Fruit fly (Drosophila melanogaster) whole organism, embryonic: Measurements from ENCODE around the gene CkIIbeta.
A peak's percentile ranks its signal among the peaks of the same experiment; 100 is the strongest.

Source experiments
- Bdp1 ChIP-seq: fragments of 200-800 bp; sonication (Bioruptor generic); optimal IDR thresholded peaks from 3 replicates; lab custom pipeline; 2016; ENCODE audit warnings: missing biosample characterization, missing genetic modification characterization
- Bgb ChIP-seq: fragments of 200-800 bp; sonication (Bioruptor generic); IDR thresholded peaks from 2 replicates; pipeline ENCODE4 v1.3.6; 2022; ENCODE audit warnings: missing biosample characterization, missing genetic modification characterization; ENCODE audit not compliant: partially characterized antibody
- CG11398 ChIP-seq: fragments of 200-800 bp; sonication (Bioruptor generic); optimal IDR thresholded peaks from 2 replicates; lab custom pipeline; 2016; ENCODE audit warnings: missing biosample characterization, missing genetic modification characterization
- CG12659 ChIP-seq: fragments of 200-800 bp; sonication (Bioruptor generic); optimal IDR thresholded peaks from 3 replicates; lab custom pipeline; 2017; ENCODE audit warnings: mild to moderate bottlenecking, missing biosample characterization, missing genetic modification reagents, missing genetic modification characterization
- CG13287 ChIP-seq: fragments of 200-800 bp; sonication (Bioruptor generic); IDR thresholded peaks from 2 replicates; pipeline ENCODE4 v1.3.6; 2022; ENCODE audit warnings: missing biosample characterization, missing genetic modification characterization; ENCODE audit not compliant: partially characterized antibody
- CG14860 ChIP-seq: fragments of 200-800 bp; sonication (Bioruptor generic); IDR thresholded peaks from 3 replicates; pipeline ENCODE4 v1.3.6; 2022; ENCODE audit warnings: missing biosample characterization, missing genetic modification characterization; ENCODE audit not compliant: partially characterized antibody
- CG15011 ChIP-seq: fragments of 200-800 bp; sonication (Bioruptor generic); optimal IDR thresholded peaks from 3 replicates; lab custom pipeline; 2018; ENCODE audit warnings: missing biosample characterization, mild to moderate bottlenecking, missing genetic modification characterization
- CG15696 ChIP-seq: fragments of 200-800 bp; sonication (Bioruptor generic); optimal IDR thresholded peaks from 2 replicates; lab custom pipeline; 2019; ENCODE audit warnings: missing biosample characterization, mild to moderate bottlenecking, missing genetic modification characterization, moderate library complexity
- CG17385 ChIP-seq: fragments of 200-800 bp; sonication (Bioruptor generic); optimal IDR thresholded peaks from 3 replicates; lab custom pipeline; 2018; ENCODE audit warnings: missing biosample characterization, mild to moderate bottlenecking, missing genetic modification characterization
- CG18764 ChIP-seq: fragments of 200-800 bp; sonication (Bioruptor generic); optimal IDR thresholded peaks from 3 replicates; lab custom pipeline; 2016; ENCODE audit warnings: missing biosample characterization, missing genetic modification characterization
- CG2116 ChIP-seq: fragments of 200-800 bp; sonication (Bioruptor generic); optimal IDR thresholded peaks from 3 replicates; lab custom pipeline; 2018; ENCODE audit warnings: missing biosample characterization, mild to moderate bottlenecking, missing genetic modification characterization
- CG2712 ChIP-seq: fragments of 200-800 bp; optimal IDR thresholded peaks from 3 replicates; lab custom pipeline; 2019; ENCODE audit warnings: missing biosample characterization, mild to moderate bottlenecking, missing genetic modification characterization, moderate library complexity
- CG32532 ChIP-seq: fragments of 200-800 bp; sonication (Bioruptor generic); IDR thresholded peaks from 2 replicates; pipeline ENCODE4 v1.3.6; 2022; ENCODE audit warnings: missing biosample characterization, missing genetic modification characterization
- CG34376 ChIP-seq: fragments of 200-800 bp; sonication (Bioruptor generic); optimal IDR thresholded peaks from 2 replicates; lab custom pipeline; 2018; ENCODE audit warnings: missing biosample characterization, mild to moderate bottlenecking, missing genetic modification characterization
- CG4730 ChIP-seq: fragments of 200-800 bp; sonication (Bioruptor generic); IDR thresholded peaks from 2 replicates; pipeline ENCODE4 v1.3.6; 2022; ENCODE audit warnings: missing biosample characterization, missing genetic modification characterization
- CG5180 ChIP-seq: fragments of 200-800 bp; sonication (Bioruptor generic); optimal IDR thresholded peaks from 3 replicates; lab custom pipeline; 2017; ENCODE audit warnings: missing biosample characterization, missing genetic modification characterization, mild to moderate bottlenecking, moderate library complexity, missing genetic modification reagents
- CG7786 ChIP-seq: fragments of 200-800 bp; sonication (Bioruptor generic); optimal IDR thresholded peaks from 2 replicates; lab custom pipeline; 2016; ENCODE audit warnings: missing biosample characterization, missing genetic modification characterization
- CkIIα-i1 ChIP-seq: fragments of 200-800 bp; sonication (Bioruptor generic); IDR thresholded peaks from 2 replicates; pipeline ENCODE4 v1.3.6; 2022; ENCODE audit warnings: missing biosample characterization, missing genetic modification characterization
- Dbx ChIP-seq: fragments of 200-800 bp; sonication (Bioruptor generic); IDR thresholded peaks from 3 replicates; pipeline ENCODE4 v1.3.6; 2022; ENCODE audit warnings: missing biosample characterization, missing genetic modification characterization
- Deaf1 ChIP-seq: fragments of 200-800 bp; optimal IDR thresholded peaks from 3 replicates; lab custom pipeline; 2019; ENCODE audit warnings: missing biosample characterization, mild to moderate bottlenecking, missing genetic modification characterization, moderate library complexity
- Dll ChIP-seq: fragments of 200-800 bp; sonication (Bioruptor generic); IDR thresholded peaks from 4 replicates; pipeline ENCODE4 v1.3.6; 2022; ENCODE audit warnings: missing biosample characterization, missing genetic modification characterization; ENCODE audit not compliant: partially characterized antibody
- Doc2 ChIP-seq: fragments of 200-800 bp; sonication (Bioruptor generic); IDR thresholded peaks from 2 replicates; pipeline ENCODE4 v1.3.6; 2022; ENCODE audit warnings: missing biosample characterization, missing genetic modification characterization
- E2f2 ChIP-seq: fragments of 200-800 bp; sonication (Bioruptor generic); IDR thresholded peaks from 2 replicates; pipeline ENCODE4 v1.3.6; 2022; ENCODE audit warnings: missing biosample characterization, missing genetic modification characterization
- Fer2 ChIP-seq: fragments of 200-800 bp; sonication (Bioruptor generic); optimal IDR thresholded peaks from 2 replicates; lab custom pipeline; 2018; ENCODE audit warnings: missing biosample characterization, mild to moderate bottlenecking, missing genetic modification characterization, moderate library complexity
- Hey ChIP-seq: fragments of 200-800 bp; sonication (Bioruptor generic); optimal IDR thresholded peaks from 3 replicates; lab custom pipeline; 2018; ENCODE audit warnings: missing biosample characterization, mild to moderate bottlenecking, missing genetic modification characterization
- Hr3 ChIP-seq: fragments of 200-800 bp; sonication (Bioruptor generic); optimal IDR thresholded peaks from 3 replicates; lab custom pipeline; 2016; ENCODE audit warnings: missing biosample characterization, missing genetic modification characterization
- Poxn ChIP-seq: fragments of 200-800 bp; sonication (Bioruptor generic); IDR thresholded peaks from 2 replicates; pipeline ENCODE4 v1.3.6; 2022; ENCODE audit warnings: missing biosample characterization, missing genetic modification characterization
- Six4 ChIP-seq: fragments of 200-800 bp; sonication (Bioruptor generic); optimal IDR thresholded peaks from 2 replicates; lab custom pipeline; 2016; ENCODE audit warnings: missing biosample characterization, missing genetic modification characterization
- Spps ChIP-seq: fragments of 200-800 bp; sonication (Bioruptor generic); optimal IDR thresholded peaks from 2 replicates; lab custom pipeline; 2018; ENCODE audit warnings: missing biosample characterization, mild to moderate bottlenecking, missing genetic modification characterization
- ato ChIP-seq: fragments of 200-800 bp; sonication (Bioruptor generic); IDR thresholded peaks from 2 replicates; pipeline ENCODE4 v1.3.6; 2022; ENCODE audit warnings: missing biosample characterization, missing genetic modification characterization; ENCODE audit not compliant: partially characterized antibody
- br ChIP-seq: fragments of >200 bp; optimal IDR thresholded peaks from 2 replicates; lab custom pipeline; 2017
- cwo ChIP-seq: fragments of 200-800 bp; sonication (Bioruptor generic); optimal IDR thresholded peaks from 3 replicates; lab custom pipeline; 2017; ENCODE audit warnings: missing biosample characterization, missing genetic modification characterization, mild to moderate bottlenecking, moderate library complexity, missing genetic modification reagents
- da ChIP-seq: fragments of 200-800 bp; sonication (Bioruptor generic); optimal IDR thresholded peaks from 2 replicates; lab custom pipeline; 2016; ENCODE audit warnings: missing biosample characterization, missing genetic modification characterization
- dimm ChIP-seq: fragments of 200-800 bp; sonication (Bioruptor generic); IDR thresholded peaks from 2 replicates; pipeline ENCODE4 v1.3.6; 2022; ENCODE audit warnings: missing biosample characterization, missing genetic modification characterization
- dmrt11E ChIP-seq: fragments of 200-800 bp; sonication (Bioruptor generic); optimal IDR thresholded peaks from 3 replicates; lab custom pipeline; 2018; ENCODE audit warnings: missing biosample characterization, mild to moderate bottlenecking, missing genetic modification characterization, moderate library complexity
- dmrt99B ChIP-seq: fragments of 200-800 bp; sonication (Bioruptor generic); optimal IDR thresholded peaks from 2 replicates; lab custom pipeline; 2018; ENCODE audit warnings: missing biosample characterization, mild to moderate bottlenecking, missing genetic modification characterization, moderate library complexity
- ewg ChIP-seq: fragments of 200-800 bp; sonication (Bioruptor generic); optimal IDR thresholded peaks from 3 replicates; lab custom pipeline; 2017; ENCODE audit warnings: mild to moderate bottlenecking, missing biosample characterization, missing genetic modification reagents, missing genetic modification characterization
- gro ChIP-seq: fragments of 200-800 bp; sonication (Bioruptor generic); optimal IDR thresholded peaks from 2 replicates; lab custom pipeline; 2016; ENCODE audit warnings: missing biosample characterization, missing genetic modification characterization
- knrl ChIP-seq: fragments of 200-800 bp; sonication (Bioruptor generic); IDR thresholded peaks from 3 replicates; pipeline ENCODE4 v1.3.6; 2022; ENCODE audit warnings: missing biosample characterization, missing genetic modification characterization; ENCODE audit not compliant: partially characterized antibody
- mam ChIP-seq: fragments of 200-800 bp; sonication (Bioruptor generic); optimal IDR thresholded peaks from 3 replicates; lab custom pipeline; 2016; ENCODE audit warnings: missing biosample characterization, missing genetic modification characterization
- odd ChIP-seq: fragments of 200-800 bp; sonication (Bioruptor generic); optimal IDR thresholded peaks from 2 replicates; lab custom pipeline; 2017; ENCODE audit warnings: missing biosample characterization, mild to moderate bottlenecking, missing genetic modification characterization
- peb ChIP-seq: fragments of 200-800 bp; sonication (Bioruptor generic); IDR thresholded peaks from 2 replicates; pipeline ENCODE4 v1.3.6; 2022; ENCODE audit warnings: missing biosample characterization, missing genetic modification characterization
- sens ChIP-seq: fragments of 200-800 bp; sonication (Bioruptor generic); peaks from one replicate; lab custom pipeline; 2016; ENCODE audit warnings: missing biosample characterization, missing genetic modification characterization
- slp2 ChIP-seq: fragments of 200-800 bp; sonication (Bioruptor generic); optimal IDR thresholded peaks from 2 replicates; lab custom pipeline; 2016; ENCODE audit warnings: missing biosample characterization, missing genetic modification characterization
- tgo ChIP-seq: fragments of 200-800 bp; sonication (Bioruptor generic); IDR thresholded peaks from 3 replicates; pipeline ENCODE4 v1.3.6; 2022; ENCODE audit warnings: missing biosample characterization, missing genetic modification characterization
- tna ChIP-seq: fragments of 200-800 bp; sonication (Bioruptor generic); IDR thresholded peaks from 2 replicates; pipeline ENCODE4 v1.3.6; 2022; ENCODE audit warnings: missing biosample characterization, missing genetic modification characterization; ENCODE audit not compliant: partially characterized antibody
- trh ChIP-seq: fragments of 200-800 bp; sonication (Bioruptor generic); optimal IDR thresholded peaks from 2 replicates; lab custom pipeline; 2016; ENCODE audit warnings: missing biosample characterization, missing genetic modification characterization
- unpg ChIP-seq: fragments of 200-800 bp; sonication (Bioruptor generic); optimal IDR thresholded peaks from 3 replicates; lab custom pipeline; 2018; ENCODE audit warnings: missing biosample characterization, mild to moderate bottlenecking, missing genetic modification characterization, moderate library complexity
- wdn ChIP-seq: fragments of 200-800 bp; sonication (Bioruptor generic); IDR thresholded peaks from 2 replicates; pipeline ENCODE4 v1.3.6; 2022; ENCODE audit warnings: missing biosample characterization, missing genetic modification characterization

Gene CkIIbeta

dm6 chrX:11788187-11788870 lies 4.0 kb upstream of the CkIIbeta start:
- no peak for TF ChIP-seq dimm (GFP tag; lab: Robert Waterston, UW)
- TF ChIP-seq gro (GFP tag; lab: Kevin White, UChicago), result no peak
- TF ChIP-seq tgo (GFP tag; lab: Robert Waterston, UW), result peak; percentile 79
- no peak for TF ChIP-seq CG11398 (GFP tag; lab: Kevin White, UChicago)
- TF ChIP-seq unpg (GFP tag; lab: Kevin White, UChicago), result peak; percentile 85
- peak; percentile 67 for TF ChIP-seq CG17385 (GFP tag; lab: Kevin White, UChicago)
- no peak for TF ChIP-seq Dll (GFP tag; lab: Robert Waterston, UW)
- TF ChIP-seq Hr3, result peak; percentile 70
- no peak for TF ChIP-seq Spps (tag; lab: Kevin White, UChicago)
- 0 out of 2 replicates have a peak, but pooled peaks have one; percentile 24 for TF ChIP-seq Doc2 (GFP tag; lab: Robert Waterston, UW)
- 0 out of 2 replicates have a peak, but pooled peaks have one; percentile 31 for TF ChIP-seq wdn (GFP tag; lab: Robert Waterston, UW)
- no peak for TF ChIP-seq CG14860
- TF ChIP-seq da, result no peak
- peak; percentile 82 for TF ChIP-seq dmrt99B
- peak; percentile 28 for TF ChIP-seq Deaf1 (tag; lab: Kevin White, UChicago)
- peak; percentile 70 for TF ChIP-seq cwo (GFP tag; lab: Kevin White, UChicago)
- no peak for TF ChIP-seq tna
- TF ChIP-seq CG34376 (GFP tag; lab: Kevin White, UChicago), result no peak
- peak; percentile 20 for TF ChIP-seq CG2116
- peak; percentile 43 for TF ChIP-seq CG15696 (tag; lab: Kevin White, UChicago)
- TF ChIP-seq trh (GFP tag; lab: Kevin White, UChicago), result peak; percentile 36
- TF ChIP-seq CG13287 (GFP tag; lab: Robert Waterston, UW), result no peak
- no peak for TF ChIP-seq Bgb (GFP tag; lab: Robert Waterston, UW)
- TF ChIP-seq odd (GFP tag; lab: Kevin White, UChicago), result peak; percentile 54
- peak; percentile 52 for TF ChIP-seq ewg
- TF ChIP-seq sens, result peak; percentile 91
- TF ChIP-seq CG2712, result peak; percentile 76
- peak; percentile 48; the same call in 1 of the 2 replicates for TF ChIP-seq E2f2
- TF ChIP-seq Fer2, result peak; percentile 3
- TF ChIP-seq CG12659, result peak; percentile 67
- TF ChIP-seq slp2 (GFP tag; lab: Kevin White, UChicago), result peak; percentile 44
- peak; percentile 55 for TF ChIP-seq dmrt11E
- peak; percentile 75 for TF ChIP-seq CG32532 (GFP tag; lab: Robert Waterston, UW)
- no peak for TF ChIP-seq br (lab: Kevin White, UChicago)
- TF ChIP-seq Hey (tag; lab: Kevin White, UChicago), result no peak
- 0 out of 3 replicates have a peak, but pooled peaks have one; percentile 11 for TF ChIP-seq Dbx (GFP tag; lab: Robert Waterston, UW)
- peak; percentile 18 for TF ChIP-seq Bdp1 (GFP tag; lab: Kevin White, UChicago)
- TF ChIP-seq mam (GFP tag; lab: Kevin White, UChicago), result peak; percentile 57
- TF ChIP-seq peb, result peak; percentile 21; the same call in 1 of the 2 replicates
- peak; percentile 64 for TF ChIP-seq CG15011 (GFP tag; lab: Kevin White, UChicago)
- no peak for TF ChIP-seq knrl (GFP tag; lab: Robert Waterston, UW)
- peak; percentile 56 for TF ChIP-seq CG5180 (GFP tag; lab: Kevin White, UChicago)
- no peak for TF ChIP-seq Poxn (GFP tag; lab: Robert Waterston, UW)
- peak; percentile 55 for TF ChIP-seq CG7786 (GFP tag; lab: Kevin White, UChicago)
- TF ChIP-seq CG18764, result peak; percentile 16
- peak; percentile 50; the same call in 1 of the 2 replicates for TF ChIP-seq CG4730
- no peak for TF ChIP-seq ato (GFP tag; lab: Robert Waterston, UW)
- TF ChIP-seq CkIIα-i1, result no peak
- peak; percentile 10 for TF ChIP-seq Six4 (GFP tag; lab: Kevin White, UChicago)
